Worm (Caenorhabditis elegans): Measurements from ENCODE around the gene F19F10.3.

DNA sequence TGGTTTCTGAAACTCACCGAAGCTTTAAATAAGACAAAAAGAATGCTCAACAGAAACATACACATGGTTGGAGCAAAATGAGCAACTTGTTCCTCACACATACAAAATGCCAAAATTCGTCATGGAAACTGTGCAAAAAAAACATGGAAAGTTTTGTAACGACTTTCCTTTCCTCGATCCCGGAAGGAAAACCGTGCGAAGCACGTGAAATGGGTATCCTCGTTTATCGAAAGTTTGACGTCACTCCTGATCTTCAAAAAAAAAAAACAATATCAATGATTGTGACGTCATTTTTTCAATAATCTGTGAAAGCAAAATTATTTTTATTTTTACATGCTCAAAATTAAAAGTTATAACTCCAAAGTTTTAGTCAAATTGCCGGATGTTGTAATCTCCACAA, 18.4 kb downstream of the F19F10.3 start, which contains the start of gene clec-212:
- TF ChIP-seq tbx-11 (GFP tag; IDR thresholded peaks at IDR 0.05) (no peak), flt-1 (GFP tag; IDR thresholded peaks at IDR 0.05) (no peak), ama-1 (optimal IDR thresholded peaks at IDR 0.05) (no peak), F13C5.2 (tag; optimal IDR thresholded peaks at IDR 0.05) (no peak), ceh-13 (GFP tag; optimal IDR thresholded peaks at IDR 0.05) (no peak), tra-4 (tag; optimal IDR thresholded peaks at IDR 0.05) (no peak), aly-1 (tag; optimal IDR thresholded peaks at IDR 0.05) (no peak), ceh-36 (tag; optimal IDR thresholded peaks at IDR 0.05) (no peak), scrt-1 (GFP tag; IDR thresholded peaks at IDR 0.05) (no peak)

Data from whole organism, early embryonic.